Worm (Caenorhabditis elegans): ENCODE measurements around the gene eat-3.

eat-3 gene

DNA sequence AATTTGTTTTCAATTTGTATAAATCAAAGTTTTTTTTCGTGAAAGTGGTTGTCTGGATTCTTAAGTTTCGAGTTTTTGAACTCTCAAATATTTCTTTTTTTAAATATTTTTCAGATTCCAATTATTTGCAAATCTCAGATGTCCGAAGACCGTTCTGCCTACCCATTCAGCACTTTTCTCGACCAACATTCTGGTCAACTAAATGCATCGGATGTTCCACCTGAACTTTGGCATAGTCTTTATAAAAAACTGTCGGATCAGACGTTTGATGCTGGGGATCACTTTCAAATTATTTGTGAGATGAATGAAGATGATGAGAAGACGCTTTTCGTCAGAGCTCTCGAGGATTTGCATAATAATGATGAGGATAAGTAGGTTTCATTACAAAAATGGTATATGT, 14.2 kb downstream of the eat-3 start, which contains the start of gene ttll-12:
TSS of gene ttll-12 (plus strand) at position 139 of the 400 bp plus-strand sequence.
- TF ChIP-seq ets-4 (tag; optimal IDR thresholded peaks at IDR 0.05) (no peak), hlh-8 (tag; optimal IDR thresholded peaks at IDR 0.05) (no peak), ceh-34 (tag; optimal IDR thresholded peaks at IDR 0.05) (no peak), ceh-6 (GFP tag; optimal IDR thresholded peaks at IDR 0.05) (no peak), lin-11 (tag; optimal IDR thresholded peaks at IDR 0.05) (no peak), ceh-2 (tag; optimal IDR thresholded peaks at IDR 0.05) (no peak), pag-3 (tag; optimal IDR thresholded peaks at IDR 0.05; ENCODE audit: borderline replicate concordance) (no peak), ttx-3 (tag; optimal IDR thresholded peaks at IDR 0.05) (no peak)

DNA sequence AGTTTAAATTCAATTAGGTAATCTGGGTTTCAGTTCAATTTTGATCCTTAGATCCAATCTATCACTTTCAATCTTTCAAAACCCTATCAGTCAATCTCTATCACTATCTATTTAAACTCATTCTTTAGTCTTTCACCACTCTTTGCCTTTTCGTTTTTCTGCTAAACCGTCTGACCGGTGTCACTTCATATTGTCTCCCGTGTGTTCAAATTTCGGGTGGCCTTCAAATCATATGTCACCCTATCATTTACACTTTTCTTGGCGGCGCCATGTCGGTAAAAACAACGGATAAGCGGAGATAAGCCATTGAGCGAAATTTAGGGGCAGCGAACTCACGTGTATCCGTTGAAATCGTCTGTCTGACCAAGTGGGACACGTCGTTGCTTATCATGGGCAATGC, 19.3 kb downstream of the eat-3 start:
- TF ChIP-seq tbx-2 (tag; optimal IDR thresholded peaks at IDR 0.05) = no peak
- no peak for TF ChIP-seq K09A11.1 (tag; optimal IDR thresholded peaks at IDR 0.05; ENCODE audit: insufficient read depth)
- TF ChIP-seq fkh-10 (GFP tag; optimal IDR thresholded peaks at IDR 0.05) = no peak
- no peak for TF ChIP-seq dve-1 (tag; optimal IDR thresholded peaks at IDR 0.05)

DNA sequence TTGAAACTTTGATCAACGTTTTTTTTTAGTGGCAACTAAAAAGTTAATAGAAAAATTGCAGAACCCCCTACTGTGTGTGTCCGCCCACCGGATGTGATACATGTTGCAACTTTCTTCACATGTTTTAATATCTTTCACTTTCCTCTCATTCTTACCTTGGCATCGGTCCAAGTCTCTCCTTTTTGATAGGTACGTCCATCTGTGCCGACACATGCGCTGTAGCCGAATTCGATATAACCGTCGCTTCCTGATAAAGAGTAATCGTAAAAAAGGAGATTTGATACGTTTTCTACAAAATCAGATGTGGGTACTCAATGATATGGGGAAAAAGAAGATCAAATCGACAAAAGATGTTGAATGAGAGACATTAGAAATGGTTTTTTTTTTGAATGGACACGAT, 20.4 kb downstream of the eat-3 start:
- no peak for TF ChIP-seq tbx-2 (tag; optimal IDR thresholded peaks at IDR 0.05)
- TF ChIP-seq ceh-24 (tag; optimal IDR thresholded peaks at IDR 0.05) = no peak
- TF ChIP-seq unc-3 (GFP tag; conservative IDR thresholded peaks at IDR 0.05) = no peak
- TF ChIP-seq unc-3 (tag; optimal IDR thresholded peaks at IDR 0.05) = no peak
- no peak for TF ChIP-seq unc-42 (tag; optimal IDR thresholded peaks at IDR 0.05)
- no peak for TF ChIP-seq npax-4 (tag; optimal IDR thresholded peaks at IDR 0.05)
- TF ChIP-seq elt-2 (tag; optimal IDR thresholded peaks at IDR 0.05) = no peak
- no peak for TF ChIP-seq ahr-1 (tag; optimal IDR thresholded peaks at IDR 0.05)

DNA sequence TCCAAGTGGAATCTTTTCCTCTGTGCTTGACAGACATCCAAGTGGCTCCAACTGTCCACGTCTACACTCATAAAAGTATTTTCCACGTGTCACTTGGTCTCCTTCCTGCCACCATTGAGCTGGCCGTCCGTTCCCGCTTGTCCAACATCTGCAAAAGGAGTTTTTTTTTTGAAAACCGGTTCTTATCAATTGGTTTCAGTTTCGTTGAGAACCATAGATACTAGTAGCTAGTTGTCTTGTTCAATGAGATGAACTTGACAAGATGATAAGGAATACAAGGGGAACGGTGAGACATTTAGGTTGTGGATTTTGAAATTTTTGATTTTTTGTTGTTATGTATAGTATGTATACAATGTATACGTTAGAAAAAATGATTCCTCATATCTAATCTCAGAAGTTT, 21.1 kb downstream of the eat-3 start:
- no peak for TF ChIP-seq C38D4.7 (GFP tag; optimal IDR thresholded peaks at IDR 0.05)
- TF ChIP-seq ceh-2 (tag; optimal IDR thresholded peaks at IDR 0.05) = no peak
- TF ChIP-seq ceh-22 (tag; optimal IDR thresholded peaks at IDR 0.05) = no peak
- no peak for TF ChIP-seq pag-3 (tag; optimal IDR thresholded peaks at IDR 0.05; ENCODE audit: borderline replicate concordance)
- TF ChIP-seq lim-6 (tag; optimal IDR thresholded peaks at IDR 0.05) = no peak
- no peak for TF ChIP-seq K02D7.2 (tag; optimal IDR thresholded peaks at IDR 0.05)

DNA sequence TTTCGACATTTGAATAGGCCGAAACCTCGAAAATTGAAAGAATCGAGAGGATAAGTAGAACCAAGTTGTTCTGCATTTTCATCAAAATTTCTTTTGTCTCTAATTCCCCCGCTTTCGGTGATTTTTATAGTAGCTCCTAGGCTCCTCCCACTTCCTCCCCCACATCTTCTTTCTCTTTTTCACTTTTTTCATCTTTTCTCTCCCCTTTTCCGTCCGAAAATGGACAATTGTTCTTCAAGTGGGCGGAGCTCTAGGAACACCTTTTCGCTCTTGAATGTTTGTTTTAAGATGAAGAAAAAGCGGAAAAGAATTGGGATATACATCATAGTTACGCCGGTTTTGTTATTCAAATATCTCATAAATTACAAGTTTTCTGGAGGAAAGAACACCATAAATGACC, 21.8 kb downstream of the eat-3 start, which contains the start of gene F42A8.1:
TSS of gene F42A8.1 (minus strand) at position 101 of the 400 bp plus-strand sequence.
- TF ChIP-seq C08G9.2 (tag; optimal IDR thresholded peaks at IDR 0.05) (no peak), ceh-34 (tag; optimal IDR thresholded peaks at IDR 0.05) (no peak), K02D7.2 (tag; optimal IDR thresholded peaks at IDR 0.05) (no peak), C38D4.7 (GFP tag; optimal IDR thresholded peaks at IDR 0.05) (no peak), nhr-11 (tag; optimal IDR thresholded peaks at IDR 0.05) (no peak)

DNA sequence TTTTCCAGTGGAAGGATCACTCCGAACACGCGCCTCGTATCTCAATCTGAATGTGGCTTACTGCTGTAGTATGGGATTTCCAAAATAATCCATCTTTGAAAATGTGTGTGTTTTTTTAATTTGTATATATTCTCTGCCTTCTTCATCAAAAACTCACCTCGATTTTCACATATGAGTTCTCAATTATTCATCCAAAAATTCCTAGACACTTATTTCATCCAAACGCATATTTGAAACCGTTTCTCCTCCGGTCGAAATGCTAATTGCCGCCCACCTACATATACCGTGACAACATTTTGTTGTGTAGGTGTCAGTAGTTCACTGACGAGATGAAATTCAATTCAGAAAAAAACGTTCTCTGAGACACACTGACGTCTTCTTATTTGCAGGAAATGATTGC, 22.8 kb downstream of the eat-3 start:
- TF ChIP-seq hlh-15 (tag; optimal IDR thresholded peaks at IDR 0.05) = no peak
- no peak for TF ChIP-seq unc-42 (tag; optimal IDR thresholded peaks at IDR 0.05)
- no peak for TF ChIP-seq ceh-24 (tag; optimal IDR thresholded peaks at IDR 0.05)
- TF ChIP-seq sdc-2 (tag; optimal IDR thresholded peaks at IDR 0.05) = no peak
- no peak for TF ChIP-seq pros-1 (tag; optimal IDR thresholded peaks at IDR 0.05)
- no peak for TF ChIP-seq ceh-18 (tag; optimal IDR thresholded peaks at IDR 0.05)
- no peak for TF ChIP-seq tbx-7 (tag; optimal IDR thresholded peaks at IDR 0.05)
- TF ChIP-seq ceh-48 (tag; optimal IDR thresholded peaks at IDR 0.05) = no peak
- no peak for TF ChIP-seq odd-2 (tag; optimal IDR thresholded peaks at IDR 0.05)
- TF ChIP-seq hlh-13 (GFP tag; optimal IDR thresholded peaks at IDR 0.05) = no peak
- TF ChIP-seq pha-2 (tag; optimal IDR thresholded peaks at IDR 0.05) = no peak
- TF ChIP-seq T23F11.4 (GFP tag; optimal IDR thresholded peaks at IDR 0.05) = no peak
- no peak for TF ChIP-seq dve-1 (tag; optimal IDR thresholded peaks at IDR 0.05)
- no peak for TF ChIP-seq unc-86 (tag; optimal IDR thresholded peaks at IDR 0.05)
- no peak for TF ChIP-seq K09A11.1 (tag; optimal IDR thresholded peaks at IDR 0.05; ENCODE audit: insufficient read depth)
- TF ChIP-seq ceh-6 (GFP tag; optimal IDR thresholded peaks at IDR 0.05) = no peak
- no peak for TF ChIP-seq pat-9 (tag; optimal IDR thresholded peaks at IDR 0.05)
- TF ChIP-seq zip-5 (tag; optimal IDR thresholded peaks at IDR 0.05) = no peak
- no peak for TF ChIP-seq unc-3 (GFP tag; conservative IDR thresholded peaks at IDR 0.05)
- TF ChIP-seq unc-3 (tag; optimal IDR thresholded peaks at IDR 0.05) = no peak
- no peak for TF ChIP-seq elt-4 (tag; optimal IDR thresholded peaks at IDR 0.05)

Measured in whole organism, late embryonic.